Worm (Caenorhabditis elegans) whole organism, L4/young adult: ENCODE results near the gene mob-4.

ENCODE experiments used
- W03F9.2 ChIP-seq: fragments of 150-350 bp; optimal IDR thresholded peaks from 2 replicates; lab custom pipeline; 2014; ENCODE audit warnings: missing biosample characterization, missing genetic modification characterization
- dao-5 ChIP-seq: sonication (generic microtip); optimal IDR thresholded peaks from 2 replicates; lab custom pipeline; 2016; ENCODE audit warnings: missing genotype, missing genetic modification characterization, moderate library complexity, missing compliant biosample characterization

DNA sequence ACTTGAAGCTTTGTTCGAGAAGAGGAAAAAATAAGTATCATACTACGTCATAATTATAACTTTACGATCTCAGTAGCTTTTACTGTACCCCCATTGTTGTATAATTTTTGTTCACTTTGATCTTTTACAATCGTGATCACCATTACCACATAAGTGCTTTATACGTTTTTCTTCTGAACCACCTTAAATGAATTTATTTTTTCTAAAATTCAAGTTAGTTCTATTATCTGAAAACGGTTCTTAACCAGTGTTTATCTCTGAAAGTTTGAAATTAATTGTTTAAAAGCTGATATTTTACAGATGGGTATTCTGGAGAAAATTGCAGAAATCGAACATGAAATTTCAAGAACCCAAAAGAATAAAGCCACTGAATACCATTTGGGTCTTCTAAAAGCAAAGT, 20.7 kb downstream of the mob-4 start, which contains the start of gene C02F5.3:
- TF ChIP-seq dao-5 (tag; lab: Kevin White, UChicago) (no peak), W03F9.2 (tag; lab: Kevin White, UChicago) (no peak)
